Fruit fly (Drosophila melanogaster) whole organism, embryonic: ENCODE data around the gene CG4230.

Experiments used
- CG10267 ChIP-seq: fragments of 200-800 bp; sonication (Bioruptor generic); optimal IDR thresholded peaks from 2 replicates; lab custom pipeline; 2018; ENCODE audit warnings: missing biosample characterization, mild to moderate bottlenecking, missing genetic modification characterization, moderate library complexity
- CG12659 ChIP-seq: fragments of 200-800 bp; sonication (Bioruptor generic); optimal IDR thresholded peaks from 3 replicates; lab custom pipeline; 2017; ENCODE audit warnings: mild to moderate bottlenecking, missing biosample characterization, missing genetic modification reagents, missing genetic modification characterization
- CG1603 ChIP-seq: fragments of 200-800 bp; sonication (Bioruptor generic); optimal IDR thresholded peaks from 2 replicates; lab custom pipeline; 2019; ENCODE audit warnings: missing biosample characterization, mild to moderate bottlenecking, missing genetic modification characterization, moderate library complexity
- CG18599 ChIP-seq: fragments of 200-800 bp; sonication (Bioruptor generic); optimal IDR thresholded peaks from 3 replicates; lab custom pipeline; 2017; ENCODE audit warnings: missing biosample characterization, missing genetic modification characterization, mild to moderate bottlenecking, moderate library complexity, missing genetic modification reagents
- CG32532 ChIP-seq: fragments of 200-800 bp; sonication (Bioruptor generic); IDR thresholded peaks from 2 replicates; pipeline ENCODE4 v1.3.6; 2022; ENCODE audit warnings: missing biosample characterization, missing genetic modification characterization
- CG3847 ChIP-seq: fragments of 200-800 bp; sonication (Bioruptor generic); IDR thresholded peaks from 2 replicates; pipeline ENCODE4 v1.3.6; 2022; ENCODE audit warnings: missing biosample characterization, missing genetic modification characterization
- CG42726 ChIP-seq: fragments of 200-800 bp; sonication (Bioruptor generic); IDR thresholded peaks from 2 replicates; pipeline ENCODE4 v1.3.6; 2022; ENCODE audit warnings: missing biosample characterization, missing genetic modification characterization; ENCODE audit not compliant: partially characterized antibody
- CG43689 ChIP-seq: fragments of 200-800 bp; sonication (Bioruptor generic); IDR thresholded peaks from 2 replicates; pipeline ENCODE4 v1.3.6; 2022; ENCODE audit warnings: missing biosample characterization, missing genetic modification characterization
- CG4404 ChIP-seq: fragments of 200-800 bp; sonication (Bioruptor generic); IDR thresholded peaks from 2 replicates; pipeline ENCODE4 v1.3.6; 2022; ENCODE audit warnings: missing biosample characterization, missing genetic modification characterization
- CG6254 ChIP-seq: fragments of 200-800 bp; sonication (Bioruptor generic); optimal IDR thresholded peaks from 3 replicates; lab custom pipeline; 2017; ENCODE audit warnings: mild to moderate bottlenecking, missing biosample characterization, missing genetic modification reagents, missing genetic modification characterization
- CG8290 ChIP-seq, 3 experiments: fragments of 200-800 bp; sonication (Bioruptor generic); optimal IDR thresholded peaks; 2 replicates each; lab custom pipeline; 2016 to 2019; ENCODE audit warnings: missing biosample characterization in 3 of 3, missing genetic modification characterization in 3 of 3, mild to moderate bottlenecking in 2 of 3, moderate library complexity in 1 of 3
- CG8359 ChIP-seq: fragments of 200-800 bp; sonication (Bioruptor generic); optimal IDR thresholded peaks from 2 replicates; lab custom pipeline; 2017; ENCODE audit warnings: missing biosample characterization, mild to moderate bottlenecking, missing genetic modification characterization, borderline replicate concordance
- CrebB ChIP-seq: fragments of 200-800 bp; sonication (Bioruptor generic); optimal IDR thresholded peaks from 3 replicates; lab custom pipeline; 2018; ENCODE audit warnings: missing biosample characterization, mild to moderate bottlenecking, missing genetic modification characterization
- Dad ChIP-seq: fragments of 200-800 bp; sonication (Bioruptor generic); optimal IDR thresholded peaks from 3 replicates; lab custom pipeline; 2016; ENCODE audit warnings: missing biosample characterization, missing genetic modification characterization
- Dp ChIP-seq: fragments of 200-800 bp; sonication (Bioruptor generic); optimal IDR thresholded peaks from 2 replicates; lab custom pipeline; 2018; ENCODE audit warnings: missing biosample characterization, mild to moderate bottlenecking, missing genetic modification characterization, moderate library complexity
- E2f2 ChIP-seq: fragments of 200-800 bp; sonication (Bioruptor generic); IDR thresholded peaks from 2 replicates; pipeline ENCODE4 v1.3.6; 2022; ENCODE audit warnings: missing biosample characterization, missing genetic modification characterization
- Fer1 ChIP-seq: fragments of 200-800 bp; sonication (Bioruptor generic); optimal IDR thresholded peaks from 2 replicates; lab custom pipeline; 2017; ENCODE audit warnings: missing biosample characterization, mild to moderate bottlenecking, missing genetic modification characterization
- Gsc ChIP-seq: fragments of 200-800 bp; sonication (Bioruptor generic); IDR thresholded peaks from 2 replicates; pipeline ENCODE4 v1.3.6; 2022; ENCODE audit warnings: missing biosample characterization, missing genetic modification characterization
- Gug ChIP-seq: fragments of 200-800 bp; sonication (Bioruptor generic); IDR thresholded peaks from 4 replicates; pipeline ENCODE4 v1.3.6; 2022; ENCODE audit warnings: missing biosample characterization, missing genetic modification characterization
- H2.0 ChIP-seq: fragments of 200-800 bp; sonication (Bioruptor generic); IDR thresholded peaks from 2 replicates; pipeline ENCODE4 v1.3.6; 2022; ENCODE audit warnings: missing biosample characterization, missing genetic modification characterization
- HLH4C ChIP-seq: fragments of 200-800 bp; sonication (Bioruptor generic); IDR thresholded peaks from 3 replicates; pipeline ENCODE4 v1.3.6; 2022; ENCODE audit warnings: missing biosample characterization, missing genetic modification characterization; ENCODE audit not compliant: partially characterized antibody
- MBD-R2 ChIP-seq: fragments of 200-800 bp; sonication (Bioruptor generic); IDR thresholded peaks from 2 replicates; pipeline ENCODE4 v1.3.6; 2022; ENCODE audit warnings: missing biosample characterization, missing genetic modification characterization
- MESR4 ChIP-seq: fragments of 200-800 bp; sonication (Bioruptor generic); optimal IDR thresholded peaks from 2 replicates; lab custom pipeline; 2018; ENCODE audit warnings: missing biosample characterization, mild to moderate bottlenecking, missing genetic modification characterization, moderate library complexity
- Rx ChIP-seq: fragments of 200-800 bp; sonication (Bioruptor generic); IDR thresholded peaks from 2 replicates; pipeline ENCODE4 v1.3.6; 2022; ENCODE audit warnings: missing biosample characterization, missing genetic modification characterization
- Scr ChIP-seq: fragments of 200-800 bp; sonication (Bioruptor generic); IDR thresholded peaks from 2 replicates; pipeline ENCODE4 v1.3.6; 2022; ENCODE audit warnings: missing biosample characterization, missing genetic modification characterization; ENCODE audit not compliant: partially characterized antibody
- Six4 ChIP-seq: fragments of 200-800 bp; sonication (Bioruptor generic); optimal IDR thresholded peaks from 2 replicates; lab custom pipeline; 2016; ENCODE audit warnings: missing biosample characterization, missing genetic modification characterization
- Sox102F ChIP-seq: fragments of 200-800 bp; sonication (Bioruptor generic); optimal IDR thresholded peaks from 2 replicates; lab custom pipeline; 2018; ENCODE audit warnings: missing biosample characterization, mild to moderate bottlenecking, missing genetic modification characterization, moderate library complexity
- Xrp1 ChIP-seq: fragments of 200-800 bp; sonication (Bioruptor generic); IDR thresholded peaks from 2 replicates; pipeline ENCODE4 v1.3.6; 2022; ENCODE audit warnings: missing biosample characterization, missing genetic modification characterization
- bbx ChIP-seq: fragments of 200-800 bp; sonication (Bioruptor generic); IDR thresholded peaks from 2 replicates; pipeline ENCODE4 v1.3.6; 2022; ENCODE audit warnings: missing biosample characterization, missing genetic modification characterization; ENCODE audit not compliant: partially characterized antibody
- dpn ChIP-seq, 2 experiments: fragments of 200-800 bp; sonication (Bioruptor generic); optimal IDR thresholded peaks; 3 replicates each; lab custom pipeline; 2016; ENCODE audit warnings: missing biosample characterization in 2 of 2, missing genetic modification characterization in 2 of 2
- ems ChIP-seq: fragments of 200-800 bp; sonication (Bioruptor generic); optimal IDR thresholded peaks from 3 replicates; lab custom pipeline; 2016; ENCODE audit warnings: missing biosample characterization, missing genetic modification characterization
- insv ChIP-seq, 2 experiments: fragments of 200-800 bp; sonication (Bioruptor generic); optimal IDR thresholded peaks; 3 replicates each; lab custom pipeline; 2016 to 2018; ENCODE audit warnings: missing biosample characterization in 2 of 2, missing genetic modification characterization in 2 of 2
- jigr1 ChIP-seq: fragments of 200-800 bp; sonication (Bioruptor generic); IDR thresholded peaks from 3 replicates; pipeline ENCODE4 v1.3.6; 2022; ENCODE audit warnings: missing biosample characterization, missing genetic modification characterization
- lilli ChIP-seq: fragments of 200-800 bp; sonication (Bioruptor generic); optimal IDR thresholded peaks from 3 replicates; lab custom pipeline; 2016; ENCODE audit warnings: missing biosample characterization, missing genetic modification characterization
- mirr ChIP-seq: fragments of 200-800 bp; sonication (Bioruptor generic); optimal IDR thresholded peaks from 3 replicates; lab custom pipeline; 2018; ENCODE audit warnings: missing biosample characterization, mild to moderate bottlenecking, missing genetic modification characterization
- nau ChIP-seq: fragments of 200-800 bp; sonication (Bioruptor generic); optimal IDR thresholded peaks from 3 replicates; lab custom pipeline; 2017; ENCODE audit warnings: missing biosample characterization, mild to moderate bottlenecking, missing genetic modification characterization, missing genetic modification reagents
- phol ChIP-seq: fragments of 200-800 bp; sonication (Bioruptor generic); optimal IDR thresholded peaks from 3 replicates; lab custom pipeline; 2018; ENCODE audit warnings: missing biosample characterization, mild to moderate bottlenecking, missing genetic modification characterization, moderate library complexity
- pita ChIP-seq: fragments of 200-800 bp; sonication (Bioruptor generic); optimal IDR thresholded peaks from 2 replicates; lab custom pipeline; 2017; ENCODE audit warnings: missing biosample characterization, mild to moderate bottlenecking, missing genetic modification characterization
- psq ChIP-seq: fragments of 200-800 bp; sonication (Bioruptor generic); optimal IDR thresholded peaks from 2 replicates; lab custom pipeline; 2017; ENCODE audit warnings: missing biosample characterization, missing genetic modification characterization
- pzg ChIP-seq: fragments of 200-800 bp; sonication (Bioruptor generic); optimal IDR thresholded peaks from 3 replicates; lab custom pipeline; 2018; ENCODE audit warnings: missing biosample characterization, mild to moderate bottlenecking, missing genetic modification characterization, moderate library complexity
- sqz ChIP-seq: fragments of 200-800 bp; sonication (Bioruptor generic); optimal IDR thresholded peaks from 3 replicates; lab custom pipeline; 2018; ENCODE audit warnings: missing biosample characterization, mild to moderate bottlenecking, missing genetic modification characterization
- sr ChIP-seq: fragments of 200-800 bp; sonication (Bioruptor generic); IDR thresholded peaks from 3 replicates; pipeline ENCODE4 v1.3.6; 2022; ENCODE audit warnings: missing biosample characterization, missing genetic modification characterization
- stc ChIP-seq: fragments of 200-800 bp; sonication (Bioruptor generic); IDR thresholded peaks from 2 replicates; pipeline ENCODE4 v1.3.6; 2022; ENCODE audit warnings: missing biosample characterization, missing genetic modification characterization
- stwl ChIP-seq: fragments of 200-800 bp; sonication (Bioruptor generic); optimal IDR thresholded peaks from 3 replicates; lab custom pipeline; 2018; ENCODE audit warnings: missing biosample characterization, mild to moderate bottlenecking, missing genetic modification characterization, moderate library complexity
- trem ChIP-seq: fragments of 200-800 bp; optimal IDR thresholded peaks from 3 replicates; lab custom pipeline; 2019; ENCODE audit warnings: missing biosample characterization, mild to moderate bottlenecking, missing genetic modification characterization, moderate library complexity
- trh ChIP-seq: fragments of 200-800 bp; sonication (Bioruptor generic); optimal IDR thresholded peaks from 2 replicates; lab custom pipeline; 2016; ENCODE audit warnings: missing biosample characterization, missing genetic modification characterization
- ttk ChIP-seq: fragments of 200-800 bp; sonication (Bioruptor generic); IDR thresholded peaks from 2 replicates; pipeline ENCODE4 v2.1.2; 2022; ENCODE audit warnings: missing biosample characterization, missing genetic modification characterization
- unc-4 ChIP-seq: fragments of 200-800 bp; sonication (Bioruptor generic); IDR thresholded peaks from 2 replicates; pipeline ENCODE4 v1.3.6; 2022; ENCODE audit warnings: missing biosample characterization, missing genetic modification characterization; ENCODE audit not compliant: partially characterized antibody

Gene CG4230

dm6 chr2L:5099790-5100360 is 3.8 kb downstream of the CG4230 start, which contains the start of gene ND-13A (continued):
- TF ChIP-seq CG3847 (GFP tag; lab: Robert Waterston, UW) (no peak), bbx (GFP tag; lab: Robert Waterston, UW) (no peak; the same call in 1 of the 2 replicates), sqz (GFP tag; lab: Kevin White, UChicago) (peak; percentile 5), Gsc (GFP tag; lab: Robert Waterston, UW) (no peak), dpn (GFP tag; optimal IDR thresholded peaks at IDR 0.05; lab: Kevin White, UChicago) (no peak), trh (GFP tag; lab: Kevin White, UChicago) (no peak), CG43689 (GFP tag; lab: Robert Waterston, UW) (no peak), ttk (GFP tag; lab: Robert Waterston, UW) (no peak), nau (GFP tag; lab: Kevin White, UChicago) (no peak), CG12659 (peak; percentile 35), ems (GFP tag; lab: Kevin White, UChicago) (no peak), mirr (peak; percentile 3), psq (GFP tag; lab: Kevin White, UChicago) (no peak), Gug (GFP tag; lab: Robert Waterston, UW) (no peak), CG18599 (GFP tag; lab: Kevin White, UChicago) (no peak), phol (tag; lab: Kevin White, UChicago) (peak; percentile 14), Dad (GFP tag; lab: Kevin White, UChicago) (no peak), Scr (GFP tag; lab: Robert Waterston, UW) (peak; percentile 30; the same call in 1 of the 2 replicates), Fer1 (GFP tag; lab: Kevin White, UChicago) (peak; percentile 18), E2f2 (GFP tag; lab: Robert Waterston, UW) (peak; percentile 70), MESR4 (GFP tag; lab: Kevin White, UChicago) (peak; percentile 83), CG1603 (tag; lab: Kevin White, UChicago) (peak; percentile 40), stc (GFP tag; lab: Robert Waterston, UW) (peak; percentile 9; the same call in 1 of the 2 replicates), lilli (GFP tag; lab: Kevin White, UChicago) (no peak), Rx (no peak), Six4 (GFP tag; lab: Kevin White, UChicago) (no peak), CG8290 (GFP tag; optimal IDR thresholded peaks at IDR 0.05; lab: Kevin White, UChicago) (no peak), CG8290 (tag; optimal IDR thresholded peaks at IDR 0.05; lab: Kevin White, UChicago) (peak in 1 of 2 experiments; percentile 61), jigr1 (GFP tag; lab: Robert Waterston, UW) (no peak), MBD-R2 (GFP tag; lab: Robert Waterston, UW) (peak; percentile 82), CG42726 (GFP tag; lab: Robert Waterston, UW) (0 out of 2 replicates have a peak, but pooled peaks have one; percentile 35), unc-4 (peak; percentile 39; the same call in 1 of the 2 replicates), stwl (peak; percentile 87), pzg (GFP tag; lab: Kevin White, UChicago) (peak; percentile 67), sr (GFP tag; lab: Robert Waterston, UW) (no peak), Sox102F (no peak), CG32532 (GFP tag; lab: Robert Waterston, UW) (no peak; the same call in 1 of the 2 replicates), CG6254 (GFP tag; lab: Kevin White, UChicago) (peak; percentile 100), HLH4C (0 out of 3 replicates have a peak, but pooled peaks have one; percentile 9), CG10267 (peak; percentile 2), Dp (GFP tag; lab: Kevin White, UChicago) (peak; percentile 69), Xrp1 (GFP tag; lab: Robert Waterston, UW) (0 out of 2 replicates have a peak, but pooled peaks have one; percentile 11), CrebB (tag; lab: Kevin White, UChicago) (peak; percentile 22), pita (GFP tag; lab: Kevin White, UChicago) (no peak), CG4404 (GFP tag; lab: Robert Waterston, UW) (no peak), H2.0 (GFP tag; lab: Robert Waterston, UW) (no peak), insv (GFP tag; optimal IDR thresholded peaks at IDR 0.05; lab: Kevin White, UChicago) (no peak), CG8359 (GFP tag; lab: Kevin White, UChicago) (no peak), trem (tag; lab: Kevin White, UChicago) (peak; percentile 25)
